Worm (Caenorhabditis elegans): Measurements from ENCODE around the gene R02F2.4.

- TF ChIP-seq F13H6.1 (tag; optimal IDR thresholded peaks at IDR 0.05) (no peak), nhr-11 (tag; optimal IDR thresholded peaks at IDR 0.05) (no peak), K09A11.1 (tag; optimal IDR thresholded peaks at IDR 0.05; ENCODE audit: insufficient read depth) (no peak), nfya-1 (tag; optimal IDR thresholded peaks at IDR 0.05) (no peak), ceh-31 (tag; optimal IDR thresholded peaks at IDR 0.05) (no peak), ceh-22 (tag; optimal IDR thresholded peaks at IDR 0.05) (no peak), lin-11 (tag; optimal IDR thresholded peaks at IDR 0.05) (no peak), pha-4 (tag; optimal IDR thresholded peaks at IDR 0.05) (no peak), ref-2 (tag; optimal IDR thresholded peaks at IDR 0.05) (no peak), rnt-1 (tag; optimal IDR thresholded peaks at IDR 0.05) (no peak), dmd-4 (tag; optimal IDR thresholded peaks at IDR 0.05; ENCODE audit: borderline replicate concordance) (no peak), ama-1 (optimal IDR thresholded peaks at IDR 0.05) (no peak), elt-2 (tag; optimal IDR thresholded peaks at IDR 0.05) (no peak), ttx-3 (tag; optimal IDR thresholded peaks at IDR 0.05) (no peak)
These were observed 33.7 kb upstream of the R02F2.4 start, which contains the start of gene paa-1 for ce11 chrIII:5450430-5450829.
